Fruit fly (Drosophila melanogaster): Measurements from ENCODE around the gene CG14658.

DNA sequence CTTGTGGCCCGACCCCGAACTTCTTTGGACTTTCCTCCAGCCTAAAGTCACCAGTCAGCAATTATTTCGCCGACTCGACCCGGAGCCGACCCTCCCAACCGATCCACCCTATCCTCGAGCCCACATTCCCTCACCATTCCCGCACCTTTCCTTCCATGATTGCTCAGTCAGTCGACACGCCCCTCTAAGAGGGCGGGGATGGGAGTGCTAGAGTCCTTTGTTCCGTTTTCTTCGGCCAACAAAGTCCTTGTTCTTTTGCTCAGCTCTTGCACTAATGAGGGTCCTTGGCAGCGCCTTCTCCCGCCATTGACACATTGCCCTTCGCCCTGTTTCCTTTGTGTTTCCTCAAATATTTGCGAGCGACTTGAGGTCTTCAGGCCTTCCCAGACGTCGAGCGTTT is 15.0 kb upstream of the CG14658 start:
- TF ChIP-seq CTCF (optimal IDR thresholded peaks at IDR 0.05) (no peak), CG8478 (optimal IDR thresholded peaks at IDR 0.05) (no peak)
